Worm (Caenorhabditis elegans) whole organism, mixed stage, embryonic: ENCODE results near the gene C52A11.3.

Experiments used
- M03D4.4 ChIP-seq: sonication (generic microtip); optimal IDR thresholded peaks from 2 replicates; lab custom pipeline; 2017; ENCODE audit warnings: mild to moderate bottlenecking, missing genetic modification characterization, missing compliant biosample characterization
- bed-3 ChIP-seq: fragments of 200-800 bp; sonication (Bioruptor generic); optimal IDR thresholded peaks from 3 replicates; lab custom pipeline; 2018; ENCODE audit warnings: mild to moderate bottlenecking, missing genetic modification characterization, moderate library complexity, missing compliant biosample characterization
- blmp-1 ChIP-seq: fragments of 150-350 bp; optimal IDR thresholded peaks from 2 replicates; lab custom pipeline; 2014; ENCODE audit warnings: missing biosample characterization, missing genetic modification characterization
- ceh-39 ChIP-seq: fragments of 150-350 bp; optimal IDR thresholded peaks from 2 replicates; lab custom pipeline; 2014; ENCODE audit warnings: missing biosample characterization, missing genetic modification characterization
- ceh-43 ChIP-seq: fragments of 200-800 bp; sonication (Bioruptor generic); optimal IDR thresholded peaks from 2 replicates; lab custom pipeline; 2018; ENCODE audit warnings: mild to moderate bottlenecking, missing genetic modification characterization, moderate library complexity, missing compliant biosample characterization
- ceh-83 ChIP-seq: fragments of 200-800 bp; sonication (Bioruptor generic); optimal IDR thresholded peaks from 2 replicates; lab custom pipeline; 2018; ENCODE audit warnings: mild to moderate bottlenecking, missing genetic modification characterization, missing compliant biosample characterization
- ces-1 ChIP-seq: fragments of 150-350 bp; optimal IDR thresholded peaks from 2 replicates; lab custom pipeline; 2014; ENCODE audit warnings: missing biosample characterization, missing genetic modification reagents, missing genetic modification characterization
- drap-1 ChIP-seq: fragments of 200-800 bp; sonication (Bioruptor generic); optimal IDR thresholded peaks from 3 replicates; lab custom pipeline; 2018; ENCODE audit warnings: mild to moderate bottlenecking, missing genetic modification characterization, missing compliant biosample characterization
- elt-1 ChIP-seq: sonication (generic microtip); optimal IDR thresholded peaks from 2 replicates; lab custom pipeline; 2017; ENCODE audit warnings: missing genetic modification characterization, mild to moderate bottlenecking, missing compliant biosample characterization, antibody characterized with exemption, moderate library complexity, borderline replicate concordance; ENCODE audit not compliant: insufficient read depth
- elt-3 ChIP-seq: fragments of 150-350 bp; optimal IDR thresholded peaks from 2 replicates; lab custom pipeline; 2014; ENCODE audit warnings: missing biosample characterization, missing genetic modification characterization
- flh-1 ChIP-seq: fragments of 200-800 bp; sonication (Bioruptor generic); optimal IDR thresholded peaks from 2 replicates; lab custom pipeline; 2018; ENCODE audit warnings: mild to moderate bottlenecking, missing genetic modification characterization, moderate library complexity, missing compliant biosample characterization
- ham-2 ChIP-seq: fragments of 200-800 bp; sonication (Bioruptor generic); optimal IDR thresholded peaks from 2 replicates; lab custom pipeline; 2018; ENCODE audit warnings: mild to moderate bottlenecking, missing genetic modification characterization, missing compliant biosample characterization
- hlh-1 ChIP-seq: fragments of 150-350 bp; optimal IDR thresholded peaks from 2 replicates; lab custom pipeline; 2014; ENCODE audit warnings: missing biosample characterization, missing genetic modification reagents, missing genetic modification characterization
- lin-32 ChIP-seq: fragments of 200-800 bp; sonication (Bioruptor generic); optimal IDR thresholded peaks from 2 replicates; lab custom pipeline; 2018; ENCODE audit warnings: mild to moderate bottlenecking, missing genetic modification characterization, missing compliant biosample characterization
- lsy-2 ChIP-seq: fragments of 150-350 bp; optimal IDR thresholded peaks from 2 replicates; lab custom pipeline; 2014; ENCODE audit warnings: missing biosample characterization, missing genetic modification characterization
- mab-5 ChIP-seq: fragments of 150-350 bp; optimal IDR thresholded peaks from 2 replicates; lab custom pipeline; 2014; ENCODE audit warnings: missing biosample characterization, missing genetic modification characterization
- mep-1 ChIP-seq: fragments of 150-350 bp; optimal IDR thresholded peaks from 2 replicates; lab custom pipeline; 2017; ENCODE audit warnings: missing biosample characterization, missing genetic modification reagents, missing genetic modification characterization, inconsistent platforms
- mls-2 ChIP-seq: sonication (generic microtip); optimal IDR thresholded peaks from 2 replicates; lab custom pipeline; 2016; ENCODE audit warnings: mild to moderate bottlenecking, missing genetic modification characterization, moderate library complexity, missing compliant biosample characterization
- nhr-12 ChIP-seq: fragments of 150-350 bp; optimal IDR thresholded peaks from 2 replicates; lab custom pipeline; 2014; ENCODE audit warnings: missing biosample characterization, missing genetic modification characterization
- nhr-2 ChIP-seq: fragments of 150-350 bp; optimal IDR thresholded peaks from 2 replicates; lab custom pipeline; 2014; ENCODE audit warnings: missing biosample characterization, missing genetic modification characterization
- nhr-237 ChIP-seq: fragments of 150-350 bp; optimal IDR thresholded peaks from 2 replicates; lab custom pipeline; 2014; ENCODE audit warnings: missing biosample characterization, missing genetic modification characterization
- nhr-28 ChIP-seq: fragments of 150-350 bp; optimal IDR thresholded peaks from 2 replicates; lab custom pipeline; 2014; ENCODE audit warnings: missing biosample characterization, missing genetic modification characterization
- nhr-76 ChIP-seq: sonication (generic microtip); optimal IDR thresholded peaks from 2 replicates; lab custom pipeline; 2017; ENCODE audit warnings: missing biosample characterization, missing genetic modification characterization
- pha-4 ChIP-seq: fragments of 150-350 bp; optimal IDR thresholded peaks from 2 replicates; lab custom pipeline; 2018; ENCODE audit warnings: missing biosample characterization, missing genetic modification reagents, missing genetic modification characterization
- sem-2 ChIP-seq: fragments of 200-800 bp; sonication (Bioruptor generic); optimal IDR thresholded peaks from 2 replicates; lab custom pipeline; 2018; ENCODE audit warnings: mild to moderate bottlenecking, missing genetic modification characterization, missing compliant biosample characterization
- snpc-4 ChIP-seq: fragments of 150-350 bp; optimal IDR thresholded peaks from 2 replicates; lab custom pipeline; 2014; ENCODE audit warnings: missing biosample characterization, missing genetic modification characterization
- sptf-1 ChIP-seq: sonication (generic microtip); optimal IDR thresholded peaks from 2 replicates; lab custom pipeline; 2017; ENCODE audit warnings: mild to moderate bottlenecking, missing genetic modification characterization, moderate library complexity, missing compliant biosample characterization
- tbx-8 ChIP-seq: fragments of 200-800 bp; sonication (Bioruptor generic); optimal IDR thresholded peaks from 2 replicates; lab custom pipeline; 2018; ENCODE audit warnings: mild to moderate bottlenecking, missing genetic modification characterization, moderate library complexity, missing compliant biosample characterization
- unc-120 ChIP-seq: sonication (generic microtip); optimal IDR thresholded peaks from 2 replicates; lab custom pipeline; 2017; ENCODE audit warnings: missing genetic modification characterization, missing compliant biosample characterization; ENCODE audit not compliant: poor library complexity, severe bottlenecking
- unc-39 ChIP-seq: fragments of 150-350 bp; optimal IDR thresholded peaks from 2 replicates; lab custom pipeline; 2014; ENCODE audit warnings: missing biosample characterization, missing genetic modification characterization
- unc-62 ChIP-seq: fragments of 150-350 bp; optimal IDR thresholded peaks from 2 replicates; lab custom pipeline; 2014; ENCODE audit warnings: missing biosample characterization, missing genetic modification reagents, missing genetic modification characterization
- zip-8 ChIP-seq: fragments of 150-350 bp; optimal IDR thresholded peaks from 2 replicates; lab custom pipeline; 2014; ENCODE audit warnings: missing biosample characterization, missing genetic modification characterization
- ztf-11 ChIP-seq: fragments of 150-350 bp; optimal IDR thresholded peaks from 2 replicates; lab custom pipeline; 2014; ENCODE audit warnings: missing biosample characterization, missing genetic modification characterization

The C52A11.3 gene

DNA sequence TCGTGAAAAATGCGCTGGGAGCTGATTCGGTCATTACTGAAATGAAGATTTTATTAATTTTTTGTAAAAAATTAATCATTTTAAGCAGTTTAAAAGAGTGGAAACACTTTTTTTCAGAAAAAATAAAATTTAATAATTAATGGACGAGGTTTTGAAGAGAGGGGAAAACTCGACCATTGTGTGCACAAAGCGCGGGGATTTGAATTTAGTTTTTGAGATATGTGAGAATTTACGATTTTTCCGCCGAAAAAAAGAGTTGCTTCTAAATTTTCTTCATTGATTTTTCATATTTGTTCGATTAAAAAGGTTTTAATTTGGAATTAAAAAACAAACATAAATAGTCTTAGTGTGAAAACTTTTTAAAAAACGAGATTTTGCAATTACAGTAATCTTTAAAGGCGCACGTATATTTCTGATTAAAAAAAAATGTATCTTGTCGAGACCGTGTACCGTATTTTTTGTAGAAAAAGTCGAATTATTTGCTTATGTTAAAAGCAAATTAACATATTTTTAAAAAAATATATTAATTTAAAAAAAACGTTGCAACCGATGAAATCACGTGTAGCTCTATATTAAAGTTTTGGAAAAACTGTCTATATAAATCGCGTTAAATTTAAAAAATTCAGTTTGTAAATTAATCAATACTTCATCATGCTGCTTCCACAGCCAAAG is 22.8 kb upstream of the C52A11.3 start, which contains the start of the genes dph-2 and C09G5.7:
TSS of gene dph-2 (minus strand) at position 36 of the 672 bp plus-strand sequence.
TSS of gene C09G5.7 (plus strand) at position 622 of the 672 bp plus-strand sequence.
- no peak for TF ChIP-seq ceh-83 (GFP tag; lab: Kevin White, UChicago)
- no peak for TF ChIP-seq ceh-39 (tag; lab: Kevin White, UChicago)
- TF ChIP-seq elt-1 = no peak
- TF ChIP-seq ham-2 (GFP tag; lab: Kevin White, UChicago) = no peak
- no peak for TF ChIP-seq nhr-237
- no peak for TF ChIP-seq ceh-43 (GFP tag; lab: Kevin White, UChicago)
- TF ChIP-seq ztf-11 (tag; lab: Kevin White, UChicago) = no peak
- TF ChIP-seq nhr-76 (tag; lab: Kevin White, UChicago) = no peak
- TF ChIP-seq lsy-2 (tag; lab: Kevin White, UChicago) = no peak
- no peak for TF ChIP-seq mep-1 (tag; lab: Kevin White, UChicago)
- no peak for TF ChIP-seq bed-3
- no peak for TF ChIP-seq drap-1
- TF ChIP-seq lin-32 = no peak
- no peak for TF ChIP-seq ces-1 (GFP tag; lab: Kevin White, UChicago)
- TF ChIP-seq blmp-1 (tag; lab: Kevin White, UChicago) = no peak
- no peak for TF ChIP-seq unc-120 (tag; lab: Kevin White, UChicago)
- TF ChIP-seq pha-4 (tag; lab: Kevin White, UChicago) = no peak
- no peak for TF ChIP-seq nhr-28 (tag; lab: Kevin White, UChicago)
- TF ChIP-seq M03D4.4 = no peak
- TF ChIP-seq sem-2 (GFP tag; lab: Kevin White, UChicago) = no peak

DNA sequence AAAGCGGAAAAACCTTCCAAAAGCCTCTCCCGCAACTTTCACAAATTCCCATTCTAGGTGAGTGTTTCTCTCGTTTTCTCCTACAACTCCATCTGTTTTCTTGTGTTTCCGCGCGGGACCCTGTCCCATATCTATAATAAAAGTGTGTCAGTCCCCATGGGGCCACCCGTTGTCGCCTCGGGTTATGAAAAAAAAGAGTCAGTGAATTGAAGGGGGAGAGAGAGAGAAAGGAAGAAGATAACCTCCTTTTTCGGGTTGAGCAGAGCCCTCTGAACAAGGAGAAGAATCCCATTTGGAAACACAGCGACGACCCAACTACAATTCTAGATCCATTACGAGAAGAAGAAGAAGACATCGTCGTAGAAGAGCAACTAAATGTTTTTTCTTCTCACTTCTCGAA is 20.0 kb upstream of the C52A11.3 start, which contains the start of gene C09G5.13:
TSS of gene C09G5.13 (plus strand) at position 301 of the 400 bp plus-strand sequence.
- TF ChIP-seq drap-1 (no peak), ceh-43 (GFP tag; lab: Kevin White, UChicago) (no peak), nhr-76 (tag; lab: Kevin White, UChicago) (no peak), blmp-1 (tag; lab: Kevin White, UChicago) (no peak), snpc-4 (no peak), unc-62 (no peak), nhr-237 (no peak), pha-4 (tag; lab: Kevin White, UChicago) (no peak), sptf-1 (tag; lab: Kevin White, UChicago) (no peak), lin-32 (no peak), mab-5 (tag; lab: Kevin White, UChicago) (no peak), elt-3 (tag; lab: Kevin White, UChicago) (no peak), sem-2 (GFP tag; lab: Kevin White, UChicago) (no peak), unc-120 (tag; lab: Kevin White, UChicago) (no peak), ztf-11 (tag; lab: Kevin White, UChicago) (no peak), unc-39 (tag; lab: Kevin White, UChicago) (no peak)

DNA sequence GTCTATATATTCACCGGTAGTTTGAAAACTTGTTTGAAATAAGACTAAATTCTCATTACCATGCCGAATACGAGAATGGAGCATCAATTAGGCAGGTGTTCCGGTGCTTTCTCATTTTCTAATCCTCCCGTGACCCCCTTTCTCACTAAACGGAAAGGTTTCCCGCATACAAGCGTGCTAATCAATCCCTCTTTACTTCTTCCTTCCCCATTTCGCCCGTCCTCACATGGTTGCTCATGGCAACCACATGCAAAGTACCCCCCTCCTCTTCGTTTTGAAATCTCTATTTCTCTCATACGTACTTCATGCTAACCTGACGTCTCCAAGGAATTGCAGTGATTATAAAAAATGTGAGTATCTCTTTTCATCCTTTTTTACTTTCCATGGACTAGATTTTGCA is 17.2 kb upstream of the C52A11.3 start, which contains the start of gene mks-5:
TSS of gene mks-5 (plus strand) at position 301 of the 400 bp plus-strand sequence.
- TF ChIP-seq mls-2 (tag; lab: Kevin White, UChicago) (no peak), flh-1 (GFP tag; lab: Kevin White, UChicago) (no peak), mep-1 (tag; lab: Kevin White, UChicago) (no peak), mab-5 (tag; lab: Kevin White, UChicago) (no peak), tbx-8 (GFP tag; lab: Kevin White, UChicago) (no peak), hlh-1 (no peak)

DNA sequence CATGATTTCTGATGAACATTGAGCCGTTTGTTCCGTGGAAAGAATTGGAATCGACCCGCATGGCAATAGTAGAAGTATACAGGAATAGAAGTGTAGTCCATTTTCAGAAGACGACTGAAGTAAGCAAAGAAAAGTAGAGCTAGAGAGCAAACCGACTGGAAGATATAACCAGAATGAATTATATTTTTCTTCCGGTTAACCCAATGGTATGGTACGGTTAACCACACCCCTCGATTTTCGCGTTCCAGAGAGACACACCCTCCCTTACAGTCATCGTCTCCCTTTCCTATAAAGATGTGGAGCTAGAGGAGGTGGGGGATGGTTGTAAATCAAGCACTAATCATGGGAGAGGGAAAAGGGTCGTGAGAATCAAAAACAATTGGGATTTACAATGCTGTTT is 14.1 kb upstream of the C52A11.3 start, which contains the start of gene C09G5.14:
TSS of gene C09G5.14 (minus strand) at position 101 of the 400 bp plus-strand sequence.
- no peak for TF ChIP-seq drap-1
- no peak for TF ChIP-seq M03D4.4
- TF ChIP-seq blmp-1 (tag; lab: Kevin White, UChicago) = no peak
- no peak for TF ChIP-seq mls-2 (tag; lab: Kevin White, UChicago)
- no peak for TF ChIP-seq bed-3
- TF ChIP-seq mab-5 (tag; lab: Kevin White, UChicago) = no peak
- TF ChIP-seq nhr-12 (tag; lab: Kevin White, UChicago) = no peak
- TF ChIP-seq nhr-28 (tag; lab: Kevin White, UChicago) = no peak
- no peak for TF ChIP-seq nhr-2 (tag; lab: Kevin White, UChicago)
- no peak for TF ChIP-seq zip-8
- TF ChIP-seq pha-4 (tag; lab: Kevin White, UChicago) = no peak
- no peak for TF ChIP-seq unc-62
- no peak for TF ChIP-seq unc-120 (tag; lab: Kevin White, UChicago)
- no peak for TF ChIP-seq sem-2 (GFP tag; lab: Kevin White, UChicago)
- no peak for TF ChIP-seq elt-3 (tag; lab: Kevin White, UChicago)
- no peak for TF ChIP-seq ham-2 (GFP tag; lab: Kevin White, UChicago)
- TF ChIP-seq, all 35 proteins: peak for 0
